Worm (Caenorhabditis elegans) whole organism, L1 larva: ENCODE data around the gene bigr-1.

Source experiments
- C04F5.9 ChIP-seq: sonication (generic microtip); optimal IDR thresholded peaks from 2 replicates; lab custom pipeline; 2016; ENCODE audit warnings: missing genetic modification characterization, missing compliant biosample characterization
- C16A3.4 ChIP-seq: fragments of 150-350 bp; optimal IDR thresholded peaks from 2 replicates; lab custom pipeline; 2014; ENCODE audit warnings: missing biosample characterization, missing genetic modification characterization
- F16B12.6 ChIP-seq: fragments of 150-350 bp; optimal IDR thresholded peaks from 2 replicates; lab custom pipeline; 2014; ENCODE audit warnings: missing biosample characterization, missing genetic modification characterization
- aha-1 ChIP-seq: fragments of 150-350 bp; optimal IDR thresholded peaks from 2 replicates; lab custom pipeline; 2014; ENCODE audit warnings: missing biosample characterization, missing genetic modification characterization
- aly-2 ChIP-seq: fragments of 150-350 bp; optimal IDR thresholded peaks from 2 replicates; lab custom pipeline; 2014; ENCODE audit warnings: missing biosample characterization, missing genetic modification characterization
- blmp-1 ChIP-seq: fragments of 150-350 bp; optimal IDR thresholded peaks from 2 replicates; lab custom pipeline; 2014; ENCODE audit warnings: missing biosample characterization, missing genetic modification characterization
- ceh-63 ChIP-seq: fragments of 200-800 bp; sonication (Bioruptor generic); optimal IDR thresholded peaks from 2 replicates; lab custom pipeline; 2018; ENCODE audit warnings: mild to moderate bottlenecking, missing genetic modification characterization, missing compliant biosample characterization
- ceh-82 ChIP-seq, 3 experiments: fragments of 150-350 bp in 1 of 3; sonication (generic microtip) in 2 of 3; optimal IDR thresholded peaks; 2 replicates each; lab custom pipeline; 2014 to 2017; ENCODE audit warnings: missing biosample characterization in 3 of 3, missing genetic modification characterization in 3 of 3
- dsc-1 ChIP-seq: sonication (generic microtip); optimal IDR thresholded peaks from 2 replicates; lab custom pipeline; 2016; ENCODE audit warnings: mild to moderate bottlenecking, missing genetic modification characterization, missing compliant biosample characterization
- egl-27 ChIP-seq, 2 experiments: fragments of 150-350 bp in 1 of 2; sonication (generic microtip); optimal IDR thresholded peaks; 3 replicates each; lab custom pipeline; 2017 to 2018; ENCODE audit warnings: missing biosample characterization in 2 of 2, missing genetic modification characterization in 2 of 2, missing genetic modification reagents in 2 of 2
- elt-2 ChIP-seq: sonication (generic microtip); optimal IDR thresholded peaks from 2 replicates; lab custom pipeline; 2016; ENCODE audit warnings: missing genetic modification characterization, mild to moderate bottlenecking, inconsistent platforms, missing compliant biosample characterization, missing genetic modification reagents
- elt-3 ChIP-seq, 6 experiments: fragments of 150-350 bp in 1 of 6; sonication (generic microtip); optimal IDR thresholded peaks; 2 replicates each; lab custom pipeline; 2017 to 2018; ENCODE audit warnings: missing biosample characterization in 6 of 6, missing genetic modification characterization in 6 of 6, inconsistent platforms in 1 of 6
- ets-5 ChIP-seq: fragments of 200-800 bp; sonication (Bioruptor generic); IDR thresholded peaks from 2 replicates; pipeline ENCODE4 v1.3.6; 2022; ENCODE audit warnings: missing genetic modification characterization, missing compliant biosample characterization
- fkh-4 ChIP-seq: sonication (generic microtip); optimal IDR thresholded peaks from 2 replicates; lab custom pipeline; 2016; ENCODE audit warnings: missing compliant biosample characterization, missing genetic modification characterization, borderline replicate concordance
- fkh-8 ChIP-seq: sonication (generic microtip); optimal IDR thresholded peaks from 2 replicates; lab custom pipeline; 2016; ENCODE audit warnings: mild to moderate bottlenecking, missing genetic modification characterization, missing compliant biosample characterization
- fos-1 ChIP-seq: fragments of 150-350 bp; optimal IDR thresholded peaks from 2 replicates; lab custom pipeline; 2014; ENCODE audit warnings: missing biosample characterization, missing genetic modification characterization
- grh-1 ChIP-seq: fragments of 200-800 bp; sonication (Bioruptor generic); IDR thresholded peaks from 2 replicates; pipeline ENCODE4 v1.3.6; 2022; ENCODE audit warnings: missing genetic modification reagents, missing genetic modification characterization, missing compliant biosample characterization
- isw-1 ChIP-seq: fragments of 200-800 bp; sonication (Bioruptor generic); IDR thresholded peaks from 2 replicates; pipeline ENCODE4 v1.3.6; 2022; ENCODE audit warnings: missing genetic modification characterization, missing compliant biosample characterization
- jun-1 ChIP-seq: fragments of 150-350 bp; optimal IDR thresholded peaks from 2 replicates; lab custom pipeline; 2014; ENCODE audit warnings: missing biosample characterization, missing genetic modification reagents, missing genetic modification characterization
- lin-13 ChIP-seq: fragments of 150-350 bp; optimal IDR thresholded peaks from 2 replicates; lab custom pipeline; 2014; ENCODE audit warnings: missing biosample characterization, missing genetic modification reagents, missing genetic modification characterization
- lin-14 ChIP-seq: fragments of 200-800 bp; sonication (Bioruptor generic); optimal IDR thresholded peaks from 2 replicates; lab custom pipeline; 2018; ENCODE audit warnings: mild to moderate bottlenecking, missing genetic modification characterization, moderate library complexity, missing compliant biosample characterization
- lin-35 ChIP-seq, 2 experiments: fragments of 150-350 bp; optimal IDR thresholded peaks; 2 replicates each; lab custom pipeline; 2014; ENCODE audit warnings: missing biosample characterization in 2 of 2, missing genetic modification characterization in 2 of 2, missing genetic modification reagents in 2 of 2
- lsy-2 ChIP-seq, 2 experiments: fragments of 150-350 bp; optimal IDR thresholded peaks; 2 replicates each; lab custom pipeline; 2014; ENCODE audit warnings: missing biosample characterization in 2 of 2, missing genetic modification characterization in 2 of 2
- mab-9 ChIP-seq: fragments of 200-800 bp; sonication (Bioruptor generic); IDR thresholded peaks from 2 replicates; pipeline ENCODE4 v1.3.6; 2022; ENCODE audit warnings: missing genetic modification reagents, missing genetic modification characterization, missing compliant biosample characterization
- mdl-1 ChIP-seq, 2 experiments: fragments of 150-350 bp; optimal IDR thresholded peaks; 2 replicates each; lab custom pipeline; 2014 to 2017; ENCODE audit warnings: missing biosample characterization in 2 of 2, missing genetic modification characterization in 2 of 2, inconsistent platforms in 1 of 2
- mep-1 ChIP-seq: fragments of 150-350 bp; optimal IDR thresholded peaks from 2 replicates; lab custom pipeline; 2014; ENCODE audit warnings: missing biosample characterization, missing genetic modification characterization
- nhr-11 ChIP-seq: fragments of 150-350 bp; optimal IDR thresholded peaks from 2 replicates; lab custom pipeline; 2014; ENCODE audit warnings: missing biosample characterization, missing genetic modification characterization
- nhr-12 ChIP-seq: sonication (generic microtip); optimal IDR thresholded peaks from 2 replicates; lab custom pipeline; 2017; ENCODE audit warnings: missing biosample characterization, missing genetic modification characterization
- nhr-19 ChIP-seq: fragments of 200-800 bp; sonication (Bioruptor generic); conservative IDR thresholded peaks from 2 replicates; pipeline ENCODE4 v1.3.6; 2022; ENCODE audit warnings: missing genetic modification characterization, missing compliant biosample characterization
- nhr-47 ChIP-seq: sonication (generic microtip); optimal IDR thresholded peaks from 2 replicates; lab custom pipeline; 2016; ENCODE audit warnings: mild to moderate bottlenecking, missing genetic modification characterization, moderate library complexity, missing compliant biosample characterization
- nhr-71 ChIP-seq: sonication (generic microtip); optimal IDR thresholded peaks from 2 replicates; lab custom pipeline; 2016; ENCODE audit warnings: mild to moderate bottlenecking, missing genetic modification characterization, moderate library complexity, missing compliant biosample characterization
- nhr-77 ChIP-seq: fragments of 150-350 bp; optimal IDR thresholded peaks from 2 replicates; lab custom pipeline; 2014; ENCODE audit warnings: missing biosample characterization, missing genetic modification characterization
- nhr-90 ChIP-seq: sonication (generic microtip); optimal IDR thresholded peaks from 2 replicates; lab custom pipeline; 2016; ENCODE audit warnings: mild to moderate bottlenecking, missing genetic modification characterization, missing compliant biosample characterization; ENCODE audit not compliant: poor library complexity
- rnt-1 ChIP-seq: sonication (generic microtip); optimal IDR thresholded peaks from 2 replicates; lab custom pipeline; 2016; ENCODE audit warnings: mild to moderate bottlenecking, missing genetic modification characterization, moderate library complexity, missing compliant biosample characterization
- snu-23 ChIP-seq: sonication (generic microtip); optimal IDR thresholded peaks from 2 replicates; lab custom pipeline; 2016; ENCODE audit warnings: missing genetic modification characterization, missing compliant biosample characterization
- sox-4 ChIP-seq: sonication (generic microtip); optimal IDR thresholded peaks from 2 replicates; lab custom pipeline; 2016; ENCODE audit warnings: missing genetic modification characterization, missing compliant biosample characterization
- sup-37 ChIP-seq: fragments of 200-800 bp; sonication (Bioruptor generic); optimal IDR thresholded peaks from 2 replicates; lab custom pipeline; 2018; ENCODE audit warnings: mild to moderate bottlenecking, missing genetic modification characterization, missing compliant biosample characterization
- tbx-2 ChIP-seq: sonication (generic microtip); optimal IDR thresholded peaks from 2 replicates; lab custom pipeline; 2016; ENCODE audit warnings: missing genetic modification characterization, missing compliant biosample characterization
- unc-130 ChIP-seq: fragments of 150-350 bp; optimal IDR thresholded peaks from 2 replicates; lab custom pipeline; 2017; ENCODE audit warnings: missing biosample characterization, missing genetic modification characterization, inconsistent platforms
- unc-86 ChIP-seq: sonication (generic microtip); optimal IDR thresholded peaks from 2 replicates; lab custom pipeline; 2016; ENCODE audit warnings: missing genetic modification characterization, missing compliant biosample characterization
- xbp-1 ChIP-seq: sonication (generic microtip); optimal IDR thresholded peaks from 2 replicates; lab custom pipeline; 2016; ENCODE audit warnings: missing genetic modification characterization, missing compliant biosample characterization
- zip-4 ChIP-seq: fragments of 200-800 bp; sonication (Bioruptor generic); optimal IDR thresholded peaks from 2 replicates; lab custom pipeline; 2018; ENCODE audit warnings: mild to moderate bottlenecking, missing genetic modification characterization, moderate library complexity, missing compliant biosample characterization

Gene bigr-1

DNA sequence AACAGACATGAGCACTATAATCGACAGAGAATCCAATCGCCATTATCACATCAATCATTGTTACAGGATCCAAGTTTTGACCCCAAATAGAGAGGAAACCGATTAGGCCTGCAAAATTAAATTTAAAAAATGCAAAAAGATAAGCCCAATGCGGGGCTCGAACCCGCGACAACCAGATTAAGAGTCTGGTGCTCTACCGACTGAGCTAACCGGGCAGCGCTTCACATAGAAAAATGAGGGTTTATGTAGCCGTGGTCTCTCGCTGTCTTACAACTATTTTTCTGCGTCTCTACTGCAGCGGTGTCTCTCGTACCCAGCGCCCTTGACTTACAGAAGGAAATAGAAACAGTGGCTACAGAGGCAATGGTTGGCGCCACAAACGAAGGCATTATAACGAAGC is 23.8 kb upstream of the bigr-1 start (continued):
- peak in 1 of 2 experiments; percentile 3 for TF ChIP-seq mdl-1 (tag; optimal IDR thresholded peaks at IDR 0.05; lab: Kevin White, UChicago)
- peak; percentile 22 for TF ChIP-seq mep-1 (tag; lab: Kevin White, UChicago)
- TF ChIP-seq nhr-90, result peak; percentile 61
- TF ChIP-seq lsy-2 (tag; optimal IDR thresholded peaks at IDR 0.05; lab: Kevin White, UChicago), result peak; percentile 34 to 62
- TF ChIP-seq nhr-77 (tag; lab: Kevin White, UChicago), result peak; percentile 21
- TF ChIP-seq ceh-63, result no peak
- peak; percentile 14 for TF ChIP-seq unc-86
- peak; percentile 48; the same call in 1 of the 2 replicates for TF ChIP-seq grh-1
- TF ChIP-seq jun-1 (tag; lab: Kevin White, UChicago), result no peak
- TF ChIP-seq rnt-1, result peak; percentile 71
- TF ChIP-seq xbp-1, result peak; percentile 42
- no peak; the same call in 1 of the 2 replicates for TF ChIP-seq isw-1 (GFP tag; lab: Robert Waterston, UW)
- peak; percentile 12 to 36 (median 30) for TF ChIP-seq ceh-82 (tag; optimal IDR thresholded peaks at IDR 0.05; lab: Kevin White, UChicago)
- TF ChIP-seq mab-9 (GFP tag; lab: Robert Waterston, UW), result 0 out of 2 replicates have a peak, but pooled peaks have one; percentile 7
- TF ChIP-seq fkh-4 (tag; lab: Kevin White, UChicago), result no peak
- peak; percentile 70 for TF ChIP-seq nhr-47
- no peak for TF ChIP-seq nhr-12 (tag; lab: Kevin White, UChicago)
- peak; percentile 21 for TF ChIP-seq fos-1 (tag; lab: Kevin White, UChicago)
- no peak for TF ChIP-seq ets-5 (GFP tag; lab: Robert Waterston, UW)
- TF ChIP-seq aly-2 (tag; lab: Kevin White, UChicago), result peak; percentile 47
- peak; percentile 53 for TF ChIP-seq C16A3.4 (tag; lab: Kevin White, UChicago)
- TF ChIP-seq nhr-71 (tag; lab: Kevin White, UChicago), result peak; percentile 72
- TF ChIP-seq elt-2, result peak; percentile 53
- TF ChIP-seq aha-1 (tag; lab: Kevin White, UChicago), result no peak
- peak; percentile 47 to 69 for TF ChIP-seq lin-35 (GFP tag; optimal IDR thresholded peaks at IDR 0.05; lab: Kevin White, UChicago)
- TF ChIP-seq egl-27 (tag; optimal IDR thresholded peaks at IDR 0.05; lab: Kevin White, UChicago), result no peak
- TF ChIP-seq dsc-1 (tag; lab: Kevin White, UChicago), result peak; percentile 51
- peak; percentile 70 for TF ChIP-seq nhr-19
- peak; percentile 35 for TF ChIP-seq fkh-8 (tag; lab: Kevin White, UChicago)
- peak; percentile 5 for TF ChIP-seq F16B12.6 (tag; lab: Kevin White, UChicago)
- TF ChIP-seq lin-14 (GFP tag; lab: Kevin White, UChicago), result peak; percentile 56
- peak; percentile 57 for TF ChIP-seq tbx-2 (tag; lab: Kevin White, UChicago)
- no peak for TF ChIP-seq sox-4
- TF ChIP-seq lin-13 (GFP tag; lab: Kevin White, UChicago), result no peak
- no peak for TF ChIP-seq C04F5.9 (tag; lab: Kevin White, UChicago)
- TF ChIP-seq sup-37, result no peak
- peak; percentile 74 for TF ChIP-seq snu-23 (GFP tag; lab: Kevin White, UChicago)
- peak; percentile 55 for TF ChIP-seq unc-130 (tag; lab: Kevin White, UChicago)
- TF ChIP-seq nhr-11, result no peak

DNA sequence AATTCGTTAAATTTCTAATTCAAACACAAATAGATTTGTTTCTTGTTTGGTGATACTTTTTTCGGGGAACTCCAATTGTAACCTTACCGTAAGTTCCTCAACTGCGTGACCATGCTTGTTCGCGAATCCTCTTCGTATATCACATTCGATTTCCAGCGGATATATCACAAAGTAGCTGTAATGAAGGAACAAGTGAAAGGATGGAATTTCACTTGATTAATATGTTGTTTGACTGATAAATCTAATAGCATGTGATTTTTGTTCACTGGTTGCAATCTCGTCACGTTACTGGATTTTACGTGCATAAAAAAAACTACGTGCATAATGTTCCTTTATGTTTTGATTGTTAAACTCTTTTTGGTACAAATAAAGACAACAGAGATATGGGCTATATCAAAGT is 19.8 kb upstream of the bigr-1 start:
- TF ChIP-seq blmp-1 (tag; lab: Kevin White, UChicago) (peak; percentile 55), ceh-63 (no peak), elt-3 (tag; optimal IDR thresholded peaks at IDR 0.05; lab: Kevin White, UChicago) (peak in 1 of 6 experiments; percentile 11), isw-1 (GFP tag; lab: Robert Waterston, UW) (no peak), zip-4 (GFP tag; lab: Kevin White, UChicago) (no peak)
